Worm (Caenorhabditis elegans): ENCODE results near the gene ZC84.7.

- no peak for TF ChIP-seq egl-27 (tag; optimal IDR thresholded peaks at IDR 0.05)
- no peak for TF ChIP-seq nhr-11 (tag; optimal IDR thresholded peaks at IDR 0.05)
- no peak for TF ChIP-seq mab-5 (tag; optimal IDR thresholded peaks at IDR 0.05)
These were observed 36.7 kb upstream of the ZC84.7 start for ce11 chrIII:9149132-9149531.
